Worm (Caenorhabditis elegans) whole organism, early embryonic: ENCODE measurements around the gene M02D8.2.

Source experiments
- B0310.2 ChIP-seq: sonication (generic microtip); optimal IDR thresholded peaks from 2 replicates; lab custom pipeline; 2016; ENCODE audit warnings: mild to moderate bottlenecking, missing genetic modification characterization, missing compliant biosample characterization
- ama-1 ChIP-seq: fragments of 150-350 bp; optimal IDR thresholded peaks from 2 replicates; lab custom pipeline; 2014
- ceh-36 ChIP-seq: sonication (generic microtip); optimal IDR thresholded peaks from 2 replicates; lab custom pipeline; 2016; ENCODE audit warnings: missing genetic modification characterization, inconsistent platforms, missing compliant biosample characterization
- ets-7 ChIP-seq: sonication (generic microtip); optimal IDR thresholded peaks from 2 replicates; lab custom pipeline; 2016; ENCODE audit warnings: missing genotype, missing genetic modification characterization, missing compliant biosample characterization
- hmg-4 ChIP-seq: fragments of 200-800 bp; sonication (Bioruptor generic); optimal IDR thresholded peaks from 2 replicates; lab custom pipeline; 2018; ENCODE audit warnings: mild to moderate bottlenecking, missing genetic modification characterization, missing compliant biosample characterization
- pes-1 ChIP-seq: fragments of 200-800 bp; sonication (Bioruptor generic); IDR thresholded peaks from 2 replicates; pipeline ENCODE4 v1.3.6; 2022; ENCODE audit warnings: missing genetic modification reagents, missing genetic modification characterization, missing compliant biosample characterization
- scrt-1 ChIP-seq: fragments of 200-800 bp; sonication (Bioruptor generic); IDR thresholded peaks from 2 replicates; pipeline ENCODE4 v1.3.6; 2022; ENCODE audit warnings: missing genetic modification characterization, missing compliant biosample characterization
- tbx-11 ChIP-seq: fragments of 200-800 bp; sonication (Bioruptor generic); IDR thresholded peaks from 2 replicates; pipeline ENCODE4 v1.3.6; 2022; ENCODE audit warnings: missing genetic modification characterization, missing compliant biosample characterization
- tbx-37 ChIP-seq: fragments of 200-800 bp; sonication (Bioruptor generic); conservative IDR thresholded peaks from 2 replicates; pipeline ENCODE4 v1.3.6; 2022; ENCODE audit warnings: missing genetic modification reagents, missing genetic modification characterization, missing compliant biosample characterization
- tra-4 ChIP-seq: sonication (generic microtip); optimal IDR thresholded peaks from 2 replicates; lab custom pipeline; 2017; ENCODE audit warnings: missing genetic modification characterization, missing compliant biosample characterization

ce11 chrX:8739373-8739772, at the start of gene M02D8.2:
- TF ChIP-seq ama-1 (lab: Kevin White, UChicago) (no peak), tbx-37 (GFP tag; lab: Robert Waterston, UW) (no peak), hmg-4 (no peak), ets-7 (tag; lab: Kevin White, UChicago) (no peak), pes-1 (GFP tag; lab: Robert Waterston, UW) (no peak), scrt-1 (GFP tag; lab: Robert Waterston, UW) (no peak), B0310.2 (tag; lab: Kevin White, UChicago) (no peak), tbx-11 (GFP tag; lab: Robert Waterston, UW) (no peak), ceh-36 (no peak), tra-4 (tag; lab: Kevin White, UChicago) (no peak)
